Fruit fly (Drosophila melanogaster): ENCODE measurements around the gene CG9689.

The CG9689 gene

dm6 chrX:9881746-9882145, at the start of gene CG9689:
TSS of gene CG9689 (plus strand) at chrX:9881953.
- no peak for TF ChIP-seq az2 (GFP tag; optimal IDR thresholded peaks at IDR 0.05)
- TF ChIP-seq Trl (optimal IDR thresholded peaks at IDR 0.05), result peak in 1 of 2 experiments; percentile 8
- no peak for TF ChIP-seq Trl (GFP tag; optimal IDR thresholded peaks at IDR 0.05)
- peak; percentile 56; the same call in 1 of the 4 replicates for TF ChIP-seq chinmo (GFP tag; IDR thresholded peaks at IDR 0.05; ENCODE audit: partially characterized antibody)
- no peak for TF ChIP-seq Ravus (GFP tag; IDR thresholded peaks at IDR 0.05)
- peak; percentile 57 for TF ChIP-seq Deaf1 (tag; optimal IDR thresholded peaks at IDR 0.05)

dm6 chrX:9833028-9833427, 48.7 kb upstream of the CG9689 start:
- TF ChIP-seq CG1832 (GFP tag; optimal IDR thresholded peaks at IDR 0.05) (peak; percentile 8), Deaf1 (tag; optimal IDR thresholded peaks at IDR 0.05) (no peak)

- no peak for TF ChIP-seq Blimp-1 (GFP tag; optimal IDR thresholded peaks at IDR 0.05)
- TF ChIP-seq lilli (GFP tag; optimal IDR thresholded peaks at IDR 0.05), result no peak
- TF ChIP-seq Ets65A (GFP tag), result no peak
- no peak for TF ChIP-seq CG8290 (GFP tag; optimal IDR thresholded peaks at IDR 0.05)
- no peak for TF ChIP-seq CG8290 (tag; optimal IDR thresholded peaks at IDR 0.05)
- TF ChIP-seq CG17186 (GFP tag; optimal IDR thresholded peaks at IDR 0.05), result no peak
- TF ChIP-seq Hr39 (optimal IDR thresholded peaks at IDR 0.05), result peak; percentile 74
These were observed 34.2 kb upstream of the CG9689 start for dm6 chrX:9847529-9847928.

DNA sequence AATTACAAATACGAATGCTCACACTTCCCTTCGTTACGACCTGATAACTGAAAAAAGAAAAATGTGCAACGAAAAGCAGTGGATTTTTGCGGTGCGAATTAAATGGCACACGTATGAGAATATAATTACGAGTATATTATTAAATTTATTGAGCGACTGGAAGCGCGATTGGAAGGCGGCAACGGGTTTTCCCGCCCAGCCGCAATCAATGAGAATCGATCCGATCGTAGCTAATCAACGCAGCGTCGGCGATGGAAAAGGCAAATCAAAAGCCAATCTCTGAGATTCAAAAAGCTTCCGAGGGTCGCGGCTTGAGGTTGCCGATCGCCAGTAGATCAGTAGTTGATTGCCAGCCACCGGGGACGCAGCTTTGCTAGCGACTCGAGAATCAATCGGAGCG, 16.9 kb upstream of the CG9689 start, which contains the start of gene Ser7:
Gene Ser7 (plus strand): TSS at position 352 of the 400 bp plus-strand sequence.
- TF ChIP-seq unpg (GFP tag; optimal IDR thresholded peaks at IDR 0.05) (no peak), CG4730 (GFP tag; IDR thresholded peaks at IDR 0.05) (no peak), rib (GFP tag; IDR thresholded peaks at IDR 0.05) (no peak), Fer2 (tag; optimal IDR thresholded peaks at IDR 0.05) (no peak), Ets97D (GFP tag; optimal IDR thresholded peaks at IDR 0.05) (no peak), CG12659 (GFP tag; optimal IDR thresholded peaks at IDR 0.05) (no peak), trh (GFP tag; optimal IDR thresholded peaks at IDR 0.05) (no peak), Atf6 (GFP tag; IDR thresholded peaks at IDR 0.05) (no peak), tna (GFP tag; IDR thresholded peaks at IDR 0.05; ENCODE audit: partially characterized antibody) (no peak), ato (GFP tag; IDR thresholded peaks at IDR 0.05; ENCODE audit: partially characterized antibody) (no peak), unc-4 (GFP tag; IDR thresholded peaks at IDR 0.05; ENCODE audit: partially characterized antibody) (no peak), CG10147 (GFP tag; optimal IDR thresholded peaks at IDR 0.05) (no peak), vfl (GFP tag; optimal IDR thresholded peaks at IDR 0.05) (no peak), CG12104 (GFP tag; optimal IDR thresholded peaks at IDR 0.05) (no peak), CG11504 (tag; optimal IDR thresholded peaks at IDR 0.05) (no peak), CG30431 (GFP tag; optimal IDR thresholded peaks at IDR 0.05) (no peak), CG17186 (GFP tag; optimal IDR thresholded peaks at IDR 0.05) (no peak)

DNA sequence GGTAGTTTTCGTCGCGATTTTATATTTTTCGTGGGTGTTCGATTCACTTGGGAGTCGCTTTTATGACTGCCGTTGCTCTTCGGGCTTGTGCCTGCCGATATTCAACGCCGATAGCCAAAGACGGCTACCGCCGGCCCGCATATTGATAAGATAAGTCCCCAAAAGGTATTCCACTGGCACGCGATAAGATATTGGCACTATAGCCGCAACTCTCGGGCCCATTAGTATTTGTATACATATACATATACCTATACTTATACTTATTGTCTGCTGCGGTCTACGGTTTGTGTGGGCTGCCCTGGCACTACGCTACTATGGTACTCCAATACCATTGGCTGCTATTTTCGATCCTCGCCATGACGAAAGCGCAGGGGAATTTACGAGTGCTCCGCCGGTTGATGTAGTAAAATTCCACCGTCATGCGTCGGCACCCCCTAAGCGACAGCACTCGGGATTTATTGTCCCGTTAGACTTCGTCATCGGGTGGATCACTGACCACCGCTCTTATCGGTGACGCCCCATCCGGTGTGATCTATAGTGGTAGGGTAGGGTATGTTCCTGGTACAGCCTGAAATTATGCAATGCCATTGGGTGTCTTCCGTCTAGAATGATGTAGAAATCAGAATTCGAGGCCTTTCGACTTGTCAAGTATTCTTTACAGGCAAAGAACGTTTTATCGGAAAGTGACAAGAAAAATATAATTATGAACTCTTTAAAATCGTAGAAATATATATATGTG, 13.1 kb upstream of the CG9689 start, which contains the start of gene CG45060:
Gene CG45060 (minus strand): TSS at position 59 of the 739 bp plus-strand sequence.
- peak; percentile 83 for TF ChIP-seq BtbVII (GFP tag; optimal IDR thresholded peaks at IDR 0.05)
- no peak for TF ChIP-seq ham (GFP tag; IDR thresholded peaks at IDR 0.05)
- TF ChIP-seq CG3065 (GFP tag; optimal IDR thresholded peaks at IDR 0.05), result no peak
- no peak for TF ChIP-seq Pdp1 (GFP tag; optimal IDR thresholded peaks at IDR 0.05)
- TF ChIP-seq CG8290 (GFP tag; optimal IDR thresholded peaks at IDR 0.05), result no peak
- peak in 1 of 2 experiments; percentile 33 for TF ChIP-seq CG8290 (tag; optimal IDR thresholded peaks at IDR 0.05)
- TF ChIP-seq CG2678 (tag; optimal IDR thresholded peaks at IDR 0.05), result peak; percentile 4
- TF ChIP-seq CG34224 (GFP tag; IDR thresholded peaks at IDR 0.05; ENCODE audit: partially characterized antibody), result no peak
- TF ChIP-seq slou (GFP tag; optimal IDR thresholded peaks at IDR 0.05), result no peak
- TF ChIP-seq Adf1 (GFP tag; IDR thresholded peaks at IDR 0.05), result peak; percentile 39; the same call in 1 of the 2 replicates
- TF ChIP-seq CG5953 (GFP tag; IDR thresholded peaks at IDR 0.05), result no peak
- no peak for TF ChIP-seq wek (GFP tag; optimal IDR thresholded peaks at IDR 0.05)
- TF ChIP-seq nom (GFP tag; optimal IDR thresholded peaks at IDR 0.05), result no peak
- no peak for TF ChIP-seq kni (GFP tag; optimal IDR thresholded peaks at IDR 0.05)
- TF ChIP-seq ato (GFP tag; IDR thresholded peaks at IDR 0.05; ENCODE audit: partially characterized antibody), result no peak
- no peak for TF ChIP-seq eve (GFP tag; optimal IDR thresholded peaks at IDR 0.05)
- TF ChIP-seq CG13894 (tag; optimal IDR thresholded peaks at IDR 0.05), result no peak
